Fruit fly (Drosophila melanogaster): ENCODE measurements around the gene mnb.
A peak's percentile ranks its signal among the peaks of the same experiment; 100 is the strongest.

mnb gene

DNA sequence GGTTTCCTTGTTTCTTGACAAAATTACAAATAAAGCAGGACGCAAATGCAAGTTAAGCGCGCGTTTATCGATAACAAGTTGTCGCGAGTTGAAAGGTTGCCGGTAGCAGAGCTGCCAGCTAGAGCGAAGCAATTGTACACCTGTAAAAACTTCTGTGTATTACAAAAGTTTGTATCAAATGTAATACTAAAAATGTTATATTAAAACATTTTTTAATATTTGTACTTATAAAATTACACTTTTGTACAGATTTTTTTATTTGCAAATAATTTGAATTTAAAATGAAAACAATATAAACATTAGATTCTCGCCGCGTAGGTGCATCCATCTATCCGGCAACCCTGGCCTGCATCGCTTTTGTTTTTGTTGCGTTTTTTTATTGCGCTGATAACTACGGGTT lies 42.4 kb downstream of the mnb start, which contains the start of the genes CG8142 and Ucp4A (continued):
- TF ChIP-seq bcd (GFP tag; optimal IDR thresholded peaks at IDR 0.05) (peak; percentile 93), HLH54F (GFP tag; optimal IDR thresholded peaks at IDR 0.05) (peak; percentile 54), Mes4 (GFP tag; optimal IDR thresholded peaks at IDR 0.05) (peak; percentile 7), CG30020 (tag; optimal IDR thresholded peaks at IDR 0.05) (peak; percentile 76), jigr1 (GFP tag; IDR thresholded peaks at IDR 0.05) (peak; percentile 93), sug (tag; optimal IDR thresholded peaks at IDR 0.05) (peak; percentile 90), CG17829 (tag; optimal IDR thresholded peaks at IDR 0.05) (peak; percentile 94), ems (GFP tag; optimal IDR thresholded peaks at IDR 0.05) (peak; percentile 70), kah (GFP tag; optimal IDR thresholded peaks at IDR 0.05) (peak; percentile 74), nau (GFP tag; optimal IDR thresholded peaks at IDR 0.05) (no peak), CG4820 (GFP tag; optimal IDR thresholded peaks at IDR 0.05) (peak; percentile 91), Nf-YC (tag; optimal IDR thresholded peaks at IDR 0.05) (peak; percentile 84), zen (tag; optimal IDR thresholded peaks at IDR 0.05) (peak; percentile 91), Taf1 (GFP tag; IDR thresholded peaks at IDR 0.05) (peak; percentile 87), da (GFP tag; optimal IDR thresholded peaks at IDR 0.05) (peak; percentile 8), CG11695 (GFP tag; IDR thresholded peaks at IDR 0.05) (peak; percentile 94), tll (GFP tag; optimal IDR thresholded peaks at IDR 0.05) (peak in 1 of 2 experiments; percentile 7), maf-S (GFP tag; optimal IDR thresholded peaks at IDR 0.05) (peak; percentile 14), CG7372 (GFP tag; IDR thresholded peaks at IDR 0.05) (peak; percentile 96), kay (GFP tag; optimal IDR thresholded peaks at IDR 0.05) (peak; percentile 83), shn (GFP tag; optimal IDR thresholded peaks at IDR 0.05) (peak; percentile 20), CG8089 (GFP tag; optimal IDR thresholded peaks at IDR 0.05) (peak; percentile 30), Deaf1 (tag; optimal IDR thresholded peaks at IDR 0.05) (peak; percentile 67), CG10267 (tag; optimal IDR thresholded peaks at IDR 0.05) (peak; percentile 88), CG2129 (GFP tag; IDR thresholded peaks at IDR 0.05; ENCODE audit: partially characterized antibody) (no peak), CG13296 (GFP tag; optimal IDR thresholded peaks at IDR 0.05) (peak; percentile 91), grn (GFP tag; optimal IDR thresholded peaks at IDR 0.05) (peak; percentile 19), CG12155 (GFP tag; optimal IDR thresholded peaks at IDR 0.05) (peak; percentile 89), onecut (GFP tag; IDR thresholded peaks at IDR 0.05) (peak; percentile 82), CG5953 (GFP tag; IDR thresholded peaks at IDR 0.05) (peak; percentile 80), Tbp (GFP tag; optimal IDR thresholded peaks at IDR 0.05) (no peak), CG3847 (GFP tag; IDR thresholded peaks at IDR 0.05) (peak; percentile 98), CG14014 (GFP tag; IDR thresholded peaks at IDR 0.05) (peak; percentile 95), br (optimal IDR thresholded peaks at IDR 0.05) (no peak), Bgb (GFP tag; IDR thresholded peaks at IDR 0.05; ENCODE audit: partially characterized antibody) (peak; percentile 21; the same call in 1 of the 2 replicates), CG8944 (GFP tag; optimal IDR thresholded peaks at IDR 0.05) (peak; percentile 47), CG30403 (GFP tag; optimal IDR thresholded peaks at IDR 0.05) (peak; percentile 95), Gsc (GFP tag; IDR thresholded peaks at IDR 0.05) (peak; percentile 88), CG7745 (tag; optimal IDR thresholded peaks at IDR 0.05) (no peak), sqz (GFP tag; optimal IDR thresholded peaks at IDR 0.05) (peak; percentile 90), gro (GFP tag; optimal IDR thresholded peaks at IDR 0.05) (peak; percentile 35), Oli (tag; optimal IDR thresholded peaks at IDR 0.05) (peak; percentile 89), CG2120 (GFP tag; optimal IDR thresholded peaks at IDR 0.05) (peak; percentile 85), Med (GFP tag) (peak; percentile 92), CG10366 (GFP tag; IDR thresholded peaks at IDR 0.05) (peak; percentile 96), CG15479 (GFP tag; optimal IDR thresholded peaks at IDR 0.05) (no peak), crp (GFP tag; optimal IDR thresholded peaks at IDR 0.05) (peak in 1 of 2 experiments; percentile 61), exex (tag; optimal IDR thresholded peaks at IDR 0.05) (peak; percentile 64), CG4404 (GFP tag; IDR thresholded peaks at IDR 0.05) (peak; percentile 95), wdn (GFP tag; IDR thresholded peaks at IDR 0.05) (peak; percentile 93), CG12942 (GFP tag; optimal IDR thresholded peaks at IDR 0.05) (peak; percentile 90), CG14441 (GFP tag; IDR thresholded peaks at IDR 0.05) (peak; percentile 97)

Data from whole organism, embryonic.